Worm (Caenorhabditis elegans) whole organism, mixed stage, embryonic: ENCODE data around the gene snai-1.

Source experiments
- lsy-2 ChIP-seq: fragments of 150-350 bp; optimal IDR thresholded peaks from 2 replicates; lab custom pipeline; 2014; ENCODE audit warnings: missing biosample characterization, missing genetic modification characterization
- mab-5 ChIP-seq: fragments of 150-350 bp; optimal IDR thresholded peaks from 2 replicates; lab custom pipeline; 2014; ENCODE audit warnings: missing biosample characterization, missing genetic modification characterization
- mep-1 ChIP-seq: fragments of 150-350 bp; optimal IDR thresholded peaks from 2 replicates; lab custom pipeline; 2017; ENCODE audit warnings: missing biosample characterization, missing genetic modification reagents, missing genetic modification characterization, inconsistent platforms
- unc-62 ChIP-seq: fragments of 150-350 bp; optimal IDR thresholded peaks from 2 replicates; lab custom pipeline; 2014; ENCODE audit warnings: missing biosample characterization, missing genetic modification reagents, missing genetic modification characterization

ce11 chrIV:324759-325158 is 11.2 kb upstream of the snai-1 start, which contains the start of gene drl-1:
- TF ChIP-seq lsy-2 (tag; lab: Kevin White, UChicago) (no peak), unc-62 (no peak), mep-1 (tag; lab: Kevin White, UChicago) (no peak), mab-5 (tag; lab: Kevin White, UChicago) (no peak)
